Fruit fly (Drosophila melanogaster) whole organism, embryonic: Measurements from ENCODE around the gene CG16972.

Source experiments
- ATbp ChIP-seq: fragments of 200-800 bp; sonication (Bioruptor generic); optimal IDR thresholded peaks from 2 replicates; lab custom pipeline; 2017; ENCODE audit warnings: missing biosample characterization, mild to moderate bottlenecking, missing genetic modification characterization, missing genetic modification reagents
- Asciz ChIP-seq: fragments of 200-800 bp; sonication (Bioruptor generic); optimal IDR thresholded peaks from 2 replicates; lab custom pipeline; 2017; ENCODE audit warnings: missing biosample characterization, mild to moderate bottlenecking, missing genetic modification characterization, missing genetic modification reagents
- BEAF-32 ChIP-seq: fragments of 200-800 bp; sonication (Bioruptor generic); optimal IDR thresholded peaks from 3 replicates; lab custom pipeline; 2017; ENCODE audit warnings: missing biosample characterization, missing genetic modification characterization, mild to moderate bottlenecking, moderate library complexity, missing genetic modification reagents
- CG11504 ChIP-seq: fragments of 200-800 bp; sonication (Bioruptor generic); optimal IDR thresholded peaks from 3 replicates; lab custom pipeline; 2019; ENCODE audit warnings: missing biosample characterization, mild to moderate bottlenecking, missing genetic modification characterization, moderate library complexity
- CG13123 ChIP-seq: fragments of 200-800 bp; sonication (Bioruptor generic); optimal IDR thresholded peaks from 2 replicates; lab custom pipeline; 2016; ENCODE audit warnings: missing biosample characterization, missing genetic modification characterization
- CG13424 ChIP-seq: fragments of 200-800 bp; sonication (Bioruptor generic); optimal IDR thresholded peaks from 2 replicates; lab custom pipeline; 2019; ENCODE audit warnings: missing biosample characterization, mild to moderate bottlenecking, missing genetic modification characterization, moderate library complexity
- CG14860 ChIP-seq: fragments of 200-800 bp; sonication (Bioruptor generic); IDR thresholded peaks from 3 replicates; pipeline ENCODE4 v1.3.6; 2022; ENCODE audit warnings: missing biosample characterization, missing genetic modification characterization; ENCODE audit not compliant: partially characterized antibody
- CG15479 ChIP-seq: fragments of 200-800 bp; sonication (Bioruptor generic); optimal IDR thresholded peaks from 3 replicates; lab custom pipeline; 2019; ENCODE audit warnings: missing biosample characterization, mild to moderate bottlenecking, missing genetic modification characterization, moderate library complexity
- CG1602 ChIP-seq: fragments of 200-800 bp; sonication (Bioruptor generic); optimal IDR thresholded peaks from 3 replicates; lab custom pipeline; 2016; ENCODE audit warnings: missing biosample characterization, missing genetic modification characterization
- CG3407 ChIP-seq: fragments of 200-800 bp; sonication (Bioruptor generic); optimal IDR thresholded peaks from 2 replicates; lab custom pipeline; 2018; ENCODE audit warnings: missing biosample characterization, mild to moderate bottlenecking, missing genetic modification characterization
- CG3847 ChIP-seq: fragments of 200-800 bp; sonication (Bioruptor generic); IDR thresholded peaks from 2 replicates; pipeline ENCODE4 v1.3.6; 2022; ENCODE audit warnings: missing biosample characterization, missing genetic modification characterization
- CG4328 ChIP-seq: fragments of 200-800 bp; sonication (Bioruptor generic); optimal IDR thresholded peaks from 3 replicates; lab custom pipeline; 2017; ENCODE audit warnings: missing biosample characterization, missing genetic modification reagents, missing genetic modification characterization
- CG4360 ChIP-seq: fragments of 200-800 bp; sonication (Bioruptor generic); IDR thresholded peaks from 2 replicates; pipeline ENCODE4 v1.3.6; 2022; ENCODE audit warnings: missing biosample characterization, missing genetic modification characterization
- CG5180 ChIP-seq: fragments of 200-800 bp; sonication (Bioruptor generic); optimal IDR thresholded peaks from 3 replicates; lab custom pipeline; 2017; ENCODE audit warnings: missing biosample characterization, missing genetic modification characterization, mild to moderate bottlenecking, moderate library complexity, missing genetic modification reagents
- CG5245 ChIP-seq: fragments of 200-800 bp; sonication (Bioruptor generic); optimal IDR thresholded peaks from 3 replicates; lab custom pipeline; 2016; ENCODE audit warnings: missing biosample characterization, missing genetic modification characterization
- CG6683 ChIP-seq: fragments of 200-800 bp; sonication (Bioruptor generic); optimal IDR thresholded peaks from 2 replicates; lab custom pipeline; 2017; ENCODE audit warnings: missing biosample characterization, mild to moderate bottlenecking, missing genetic modification characterization, missing genetic modification reagents
- CG6854 ChIP-seq: fragments of 200-800 bp; sonication (Bioruptor generic); optimal IDR thresholded peaks from 3 replicates; lab custom pipeline; 2017; ENCODE audit warnings: missing biosample characterization, mild to moderate bottlenecking, missing genetic modification characterization
- CG9797 ChIP-seq: fragments of 200-800 bp; sonication (Bioruptor generic); optimal IDR thresholded peaks from 3 replicates; lab custom pipeline; 2018; ENCODE audit warnings: missing biosample characterization, mild to moderate bottlenecking, missing genetic modification characterization
- D19A ChIP-seq: fragments of 200-800 bp; optimal IDR thresholded peaks from 3 replicates; lab custom pipeline; 2019; ENCODE audit warnings: missing biosample characterization, mild to moderate bottlenecking, missing genetic modification characterization, moderate library complexity
- Dfd ChIP-seq, 2 experiments: fragments of >200 bp; optimal IDR thresholded peaks; 2 replicates each; lab custom pipeline; 2017; ENCODE audit warnings: missing biosample characterization in 2 of 2, missing genetic modification characterization in 2 of 2
- Dll ChIP-seq: fragments of 200-800 bp; sonication (Bioruptor generic); IDR thresholded peaks from 4 replicates; pipeline ENCODE4 v1.3.6; 2022; ENCODE audit warnings: missing biosample characterization, missing genetic modification characterization; ENCODE audit not compliant: partially characterized antibody
- HLHmδ ChIP-seq: fragments of 200-800 bp; sonication (Bioruptor generic); optimal IDR thresholded peaks from 2 replicates; lab custom pipeline; 2018; ENCODE audit warnings: missing biosample characterization, mild to moderate bottlenecking, missing genetic modification characterization, moderate library complexity
- Hand ChIP-seq: fragments of 200-800 bp; sonication (Bioruptor generic); optimal IDR thresholded peaks from 2 replicates; lab custom pipeline; 2017; ENCODE audit warnings: mild to moderate bottlenecking, missing biosample characterization, missing genetic modification reagents, missing genetic modification characterization
- MESR4 ChIP-seq: fragments of 200-800 bp; sonication (Bioruptor generic); optimal IDR thresholded peaks from 2 replicates; lab custom pipeline; 2018; ENCODE audit warnings: missing biosample characterization, mild to moderate bottlenecking, missing genetic modification characterization, moderate library complexity
- Mes4 ChIP-seq: fragments of 200-800 bp; sonication (Bioruptor generic); optimal IDR thresholded peaks from 2 replicates; lab custom pipeline; 2016; ENCODE audit warnings: missing biosample characterization, missing genetic modification characterization
- NFAT ChIP-seq: fragments of 200-800 bp; sonication (Bioruptor generic); IDR thresholded peaks from 2 replicates; pipeline ENCODE4 v1.3.6; 2022; ENCODE audit warnings: missing biosample characterization, missing genetic modification characterization
- Oaz ChIP-seq: fragments of 200-800 bp; sonication (Bioruptor generic); IDR thresholded peaks from 2 replicates; pipeline ENCODE4 v1.3.6; 2022; ENCODE audit warnings: missing biosample characterization, missing genetic modification characterization
- Sox102F ChIP-seq: fragments of 200-800 bp; sonication (Bioruptor generic); optimal IDR thresholded peaks from 2 replicates; lab custom pipeline; 2018; ENCODE audit warnings: missing biosample characterization, mild to moderate bottlenecking, missing genetic modification characterization, moderate library complexity
- Stat92E ChIP-seq, 3 experiments: fragments of >200 bp in 2 of 3; fragments of 200-800 bp in 1 of 3; sonication (Bioruptor generic) in 1 of 3; optimal IDR thresholded peaks; 2 replicates each; lab custom pipeline; 2017 to 2019; ENCODE audit warnings: missing biosample characterization in 3 of 3, missing genetic modification characterization in 3 of 3, mild to moderate bottlenecking in 1 of 3, moderate library complexity in 1 of 3
- Trl ChIP-seq, 3 experiments: fragments of >200 bp in 2 of 3; fragments of 200-800 bp in 1 of 3; sonication (Bioruptor generic) in 1 of 3; optimal IDR thresholded peaks; 2 replicates in 1 of 3; 3 replicates in 2 of 3; lab custom pipeline; 2016 to 2017; ENCODE audit warnings: missing biosample characterization in 1 of 3, missing genetic modification characterization in 1 of 3
- ase ChIP-seq: fragments of 200-800 bp; sonication (Bioruptor generic); IDR thresholded peaks from 3 replicates; pipeline ENCODE4 v1.3.6; 2022; ENCODE audit warnings: missing biosample characterization, missing genetic modification characterization
- bigmax ChIP-seq: fragments of 200-800 bp; sonication (Bioruptor generic); optimal IDR thresholded peaks from 2 replicates; lab custom pipeline; 2018; ENCODE audit warnings: missing biosample characterization, mild to moderate bottlenecking, missing genetic modification characterization
- crol ChIP-seq: fragments of 200-800 bp; sonication (Bioruptor generic); IDR thresholded peaks from 2 replicates; pipeline ENCODE4 v1.3.6; 2022; ENCODE audit warnings: missing biosample characterization, missing genetic modification characterization
- fd64A ChIP-seq: fragments of 200-800 bp; sonication (Bioruptor generic); optimal IDR thresholded peaks from 3 replicates; lab custom pipeline; 2018; ENCODE audit warnings: missing biosample characterization, mild to moderate bottlenecking, missing genetic modification characterization
- gem ChIP-seq: fragments of 200-800 bp; sonication (Bioruptor generic); optimal IDR thresholded peaks from 2 replicates; lab custom pipeline; 2019; ENCODE audit warnings: missing biosample characterization, mild to moderate bottlenecking, missing genetic modification characterization, moderate library complexity
- gsb-n ChIP-seq: fragments of 200-800 bp; sonication (Bioruptor generic); optimal IDR thresholded peaks from 3 replicates; lab custom pipeline; 2018; ENCODE audit warnings: missing biosample characterization, mild to moderate bottlenecking, missing genetic modification characterization
- klu ChIP-seq: fragments of 200-800 bp; sonication (Bioruptor generic); IDR thresholded peaks from 2 replicates; pipeline ENCODE4 v1.3.6; 2022; ENCODE audit warnings: missing biosample characterization, missing genetic modification characterization
- kni ChIP-seq: fragments of 200-800 bp; sonication (Bioruptor generic); optimal IDR thresholded peaks from 3 replicates; lab custom pipeline; 2017; ENCODE audit warnings: mild to moderate bottlenecking, missing biosample characterization, missing genetic modification reagents, missing genetic modification characterization
- mam ChIP-seq: fragments of 200-800 bp; sonication (Bioruptor generic); optimal IDR thresholded peaks from 3 replicates; lab custom pipeline; 2016; ENCODE audit warnings: missing biosample characterization, missing genetic modification characterization
- mld ChIP-seq: fragments of 200-800 bp; sonication (Bioruptor generic); IDR thresholded peaks from 3 replicates; pipeline ENCODE4 v1.3.6; 2022; ENCODE audit warnings: missing biosample characterization, missing genetic modification characterization; ENCODE audit not compliant: partially characterized antibody
- oc ChIP-seq: fragments of 200-800 bp; sonication (Bioruptor generic); optimal IDR thresholded peaks from 2 replicates; lab custom pipeline; 2018; ENCODE audit warnings: missing biosample characterization, mild to moderate bottlenecking, missing genetic modification characterization, moderate library complexity
- phol ChIP-seq: fragments of 200-800 bp; sonication (Bioruptor generic); optimal IDR thresholded peaks from 3 replicates; lab custom pipeline; 2018; ENCODE audit warnings: missing biosample characterization, mild to moderate bottlenecking, missing genetic modification characterization, moderate library complexity
- repo ChIP-seq: fragments of 200-800 bp; sonication (Bioruptor generic); optimal IDR thresholded peaks from 2 replicates; lab custom pipeline; 2016; ENCODE audit warnings: missing biosample characterization, missing genetic modification characterization
- ro ChIP-seq: fragments of 200-800 bp; sonication (Bioruptor generic); IDR thresholded peaks from 2 replicates; pipeline ENCODE4 v1.3.6; 2022; ENCODE audit warnings: missing biosample characterization, missing genetic modification characterization
- ttk ChIP-seq: fragments of 200-800 bp; sonication (Bioruptor generic); IDR thresholded peaks from 2 replicates; pipeline ENCODE4 v2.1.2; 2022; ENCODE audit warnings: missing biosample characterization, missing genetic modification characterization
- unpg ChIP-seq: fragments of 200-800 bp; sonication (Bioruptor generic); optimal IDR thresholded peaks from 3 replicates; lab custom pipeline; 2018; ENCODE audit warnings: missing biosample characterization, mild to moderate bottlenecking, missing genetic modification characterization, moderate library complexity
- zf30C ChIP-seq: fragments of 200-800 bp; sonication (Bioruptor generic); optimal IDR thresholded peaks from 3 replicates; lab custom pipeline; 2018; ENCODE audit warnings: missing biosample characterization, mild to moderate bottlenecking, missing genetic modification characterization
- zfh1 ChIP-seq: fragments of 200-800 bp; sonication (Bioruptor generic); IDR thresholded peaks from 3 replicates; pipeline ENCODE4 v1.3.6; 2022; ENCODE audit warnings: missing biosample characterization, missing genetic modification characterization

CG16972 gene

dm6 chr2L:13176701-13177249 lies 26.3 kb downstream of the CG16972 start, which contains the start of the genes Sfmbt and CG5439 (continued):
- TF ChIP-seq CG14860 (GFP tag; lab: Robert Waterston, UW): no peak
- TF ChIP-seq gem: no peak
- peak; percentile 43 for TF ChIP-seq repo (GFP tag; lab: Kevin White, UChicago)
- no peak for TF ChIP-seq Dfd (GFP tag; optimal IDR thresholded peaks at IDR 0.05; lab: Kevin White, UChicago)
- TF ChIP-seq bigmax: no peak
- 0 out of 3 replicates have a peak, but pooled peaks have one; percentile 8 for TF ChIP-seq zfh1 (GFP tag; lab: Robert Waterston, UW)
- no peak for TF ChIP-seq ro (GFP tag; lab: Robert Waterston, UW)
- TF ChIP-seq D19A (tag; lab: Kevin White, UChicago): no peak
- TF ChIP-seq CG15479: peak; percentile 97
- TF ChIP-seq crol (GFP tag; lab: Robert Waterston, UW): no peak
- peak; percentile 9; the same call in 1 of the 2 replicates for TF ChIP-seq Oaz (GFP tag; lab: Robert Waterston, UW)
- peak; percentile 86 for TF ChIP-seq mam
- TF ChIP-seq CG3407 (GFP tag; lab: Kevin White, UChicago): no peak
- TF ChIP-seq phol (tag; lab: Kevin White, UChicago): peak; percentile 84
- peak; percentile 30; the same call in 1 of the 2 replicates for TF ChIP-seq ttk (GFP tag; lab: Robert Waterston, UW)
- no peak for TF ChIP-seq CG5180 (GFP tag; lab: Kevin White, UChicago)
- TF ChIP-seq zf30C (GFP tag; lab: Kevin White, UChicago): no peak
- no peak for TF ChIP-seq Hand (GFP tag; lab: Kevin White, UChicago)
- peak; percentile 68 for TF ChIP-seq Mes4 (GFP tag; lab: Kevin White, UChicago)
- TF ChIP-seq unpg (GFP tag; lab: Kevin White, UChicago): no peak
- TF ChIP-seq CG6683 (GFP tag; lab: Kevin White, UChicago): peak; percentile 2
- no peak for TF ChIP-seq oc (tag; lab: Kevin White, UChicago)
- peak; percentile 55 for TF ChIP-seq CG9797 (GFP tag; lab: Kevin White, UChicago)
- TF ChIP-seq Stat92E (GFP tag; optimal IDR thresholded peaks at IDR 0.05; lab: Kevin White, UChicago): peak in 1 of 3 experiments; percentile 30
- no peak for TF ChIP-seq Trl (optimal IDR thresholded peaks at IDR 0.05; lab: Kevin White, UChicago)
- TF ChIP-seq Trl (GFP tag; optimal IDR thresholded peaks at IDR 0.05; lab: Kevin White, UChicago): peak; percentile 82
- 0 out of 3 replicates have a peak, but pooled peaks have one; percentile 45 for TF ChIP-seq ase
- TF ChIP-seq MESR4 (GFP tag; lab: Kevin White, UChicago): no peak
- peak; percentile 16 for TF ChIP-seq CG6854 (GFP tag; lab: Kevin White, UChicago)
- TF ChIP-seq ATbp (GFP tag; lab: Kevin White, UChicago): no peak
- peak; percentile 73 for TF ChIP-seq NFAT (GFP tag; lab: Robert Waterston, UW)
- TF ChIP-seq CG4360 (GFP tag; lab: Robert Waterston, UW): no peak
- TF ChIP-seq Asciz (GFP tag; lab: Kevin White, UChicago): no peak
- 0 out of 3 replicates have a peak, but pooled peaks have one; percentile 38 for TF ChIP-seq mld
- TF ChIP-seq Sox102F (GFP tag; lab: Kevin White, UChicago): no peak
- no peak for TF ChIP-seq gsb-n
- no peak for TF ChIP-seq CG11504 (tag; lab: Kevin White, UChicago)
- TF ChIP-seq CG13424 (tag; lab: Kevin White, UChicago): peak; percentile 81
- peak; percentile 72 for TF ChIP-seq BEAF-32
- no peak for TF ChIP-seq kni (GFP tag; lab: Kevin White, UChicago)
- TF ChIP-seq klu (GFP tag; lab: Robert Waterston, UW): peak; percentile 65; the same call in 1 of the 2 replicates
- TF ChIP-seq CG4328 (GFP tag; lab: Kevin White, UChicago): peak; percentile 68
- TF ChIP-seq HLHmδ (GFP tag; lab: Kevin White, UChicago): peak; percentile 16
- TF ChIP-seq Dll (GFP tag; lab: Robert Waterston, UW): peak; percentile 64; the same call in 3 of the 4 replicates
- TF ChIP-seq CG1602 (GFP tag; lab: Kevin White, UChicago): peak; percentile 83
- TF ChIP-seq CG13123 (GFP tag; lab: Kevin White, UChicago): peak; percentile 29
- no peak for TF ChIP-seq fd64A
- TF ChIP-seq CG5245 (GFP tag; lab: Kevin White, UChicago): peak; percentile 55
- TF ChIP-seq CG3847: peak; percentile 81
